Fruit fly (Drosophila melanogaster) whole organism, embryonic: Measurements from ENCODE around the gene SP1173.
A peak's percentile ranks its signal among the peaks of the same experiment; 100 is the strongest.

ENCODE experiments used
- Bgb ChIP-seq: fragments of 200-800 bp; sonication (Bioruptor generic); IDR thresholded peaks from 2 replicates; pipeline ENCODE4 v1.3.6; 2022; ENCODE audit warnings: missing biosample characterization, missing genetic modification characterization; ENCODE audit not compliant: partially characterized antibody
- CG10565 ChIP-seq: fragments of 200-800 bp; sonication (Bioruptor generic); optimal IDR thresholded peaks from 3 replicates; lab custom pipeline; 2016; ENCODE audit warnings: missing biosample characterization, mild to moderate bottlenecking, missing genetic modification characterization
- CG12391 ChIP-seq: fragments of 200-800 bp; sonication (Bioruptor generic); optimal IDR thresholded peaks from 3 replicates; lab custom pipeline; 2018; ENCODE audit warnings: missing biosample characterization, mild to moderate bottlenecking, missing genetic modification characterization, moderate library complexity
- CG12769 ChIP-seq: fragments of 200-800 bp; sonication (Bioruptor generic); optimal IDR thresholded peaks from 2 replicates; lab custom pipeline; 2019; ENCODE audit warnings: missing biosample characterization, mild to moderate bottlenecking, missing genetic modification characterization, moderate library complexity
- CG15479 ChIP-seq: fragments of 200-800 bp; sonication (Bioruptor generic); optimal IDR thresholded peaks from 3 replicates; lab custom pipeline; 2019; ENCODE audit warnings: missing biosample characterization, mild to moderate bottlenecking, missing genetic modification characterization, moderate library complexity
- CG17385 ChIP-seq: fragments of 200-800 bp; sonication (Bioruptor generic); optimal IDR thresholded peaks from 3 replicates; lab custom pipeline; 2018; ENCODE audit warnings: missing biosample characterization, mild to moderate bottlenecking, missing genetic modification characterization
- CG17612 ChIP-seq: fragments of 200-800 bp; sonication (Bioruptor generic); IDR thresholded peaks from 2 replicates; pipeline ENCODE4 v1.3.6; 2022; ENCODE audit warnings: missing biosample characterization, missing genetic modification characterization
- CG2712 ChIP-seq: fragments of 200-800 bp; optimal IDR thresholded peaks from 3 replicates; lab custom pipeline; 2019; ENCODE audit warnings: missing biosample characterization, mild to moderate bottlenecking, missing genetic modification characterization, moderate library complexity
- CG31441 ChIP-seq: fragments of 200-800 bp; sonication (Bioruptor generic); IDR thresholded peaks from 2 replicates; pipeline ENCODE4 v1.3.6; 2022; ENCODE audit warnings: missing biosample characterization, missing genetic modification characterization
- CG32767 ChIP-seq: fragments of 200-800 bp; sonication (Bioruptor generic); IDR thresholded peaks from 2 replicates; pipeline ENCODE4 v1.3.6; 2022; ENCODE audit warnings: missing biosample characterization, missing genetic modification characterization
- CG34376 ChIP-seq: fragments of 200-800 bp; sonication (Bioruptor generic); optimal IDR thresholded peaks from 2 replicates; lab custom pipeline; 2018; ENCODE audit warnings: missing biosample characterization, mild to moderate bottlenecking, missing genetic modification characterization
- CG4360 ChIP-seq: fragments of 200-800 bp; sonication (Bioruptor generic); IDR thresholded peaks from 2 replicates; pipeline ENCODE4 v1.3.6; 2022; ENCODE audit warnings: missing biosample characterization, missing genetic modification characterization
- CG5180 ChIP-seq: fragments of 200-800 bp; sonication (Bioruptor generic); optimal IDR thresholded peaks from 3 replicates; lab custom pipeline; 2017; ENCODE audit warnings: missing biosample characterization, missing genetic modification characterization, mild to moderate bottlenecking, moderate library complexity, missing genetic modification reagents
- CG6791 ChIP-seq: fragments of 200-800 bp; sonication (Bioruptor generic); IDR thresholded peaks from 3 replicates; pipeline ENCODE4 v1.3.6; 2022; ENCODE audit warnings: missing biosample characterization, missing genetic modification characterization; ENCODE audit not compliant: partially characterized antibody
- CG6813 ChIP-seq: fragments of 200-800 bp; sonication (Bioruptor generic); optimal IDR thresholded peaks from 2 replicates; lab custom pipeline; 2017; ENCODE audit warnings: missing biosample characterization, missing genetic modification characterization, mild to moderate bottlenecking, moderate library complexity, missing genetic modification reagents
- CG7271 ChIP-seq: fragments of 200-800 bp; sonication (Bioruptor generic); optimal IDR thresholded peaks from 2 replicates; lab custom pipeline; 2018; ENCODE audit warnings: missing biosample characterization, mild to moderate bottlenecking, missing genetic modification characterization, moderate library complexity
- CG7786 ChIP-seq: fragments of 200-800 bp; sonication (Bioruptor generic); optimal IDR thresholded peaks from 2 replicates; lab custom pipeline; 2016; ENCODE audit warnings: missing biosample characterization, missing genetic modification characterization
- CG9817 ChIP-seq: fragments of 200-800 bp; sonication (Bioruptor generic); optimal IDR thresholded peaks from 2 replicates; lab custom pipeline; 2018; ENCODE audit warnings: missing biosample characterization, mild to moderate bottlenecking, missing genetic modification characterization, moderate library complexity
- CG9876 ChIP-seq: fragments of 200-800 bp; sonication (Bioruptor generic); optimal IDR thresholded peaks from 2 replicates; lab custom pipeline; 2016; ENCODE audit warnings: missing biosample characterization, missing genetic modification characterization
- Camta ChIP-seq: fragments of 200-800 bp; sonication (Bioruptor generic); optimal IDR thresholded peaks from 2 replicates; lab custom pipeline; 2016; ENCODE audit warnings: missing biosample characterization, missing genetic modification characterization
- D19B ChIP-seq: fragments of 200-800 bp; sonication (Bioruptor generic); optimal IDR thresholded peaks from 2 replicates; lab custom pipeline; 2017; ENCODE audit warnings: missing biosample characterization, mild to moderate bottlenecking, missing genetic modification characterization
- Dek ChIP-seq: fragments of 200-800 bp; sonication (Bioruptor generic); optimal IDR thresholded peaks from 3 replicates; lab custom pipeline; 2019; ENCODE audit warnings: missing biosample characterization, mild to moderate bottlenecking, missing genetic modification characterization, moderate library complexity
- Dp ChIP-seq: fragments of 200-800 bp; sonication (Bioruptor generic); optimal IDR thresholded peaks from 2 replicates; lab custom pipeline; 2018; ENCODE audit warnings: missing biosample characterization, mild to moderate bottlenecking, missing genetic modification characterization, moderate library complexity
- H2.0 ChIP-seq: fragments of 200-800 bp; sonication (Bioruptor generic); IDR thresholded peaks from 2 replicates; pipeline ENCODE4 v1.3.6; 2022; ENCODE audit warnings: missing biosample characterization, missing genetic modification characterization
- HmgD ChIP-seq: fragments of 200-800 bp; sonication (Bioruptor generic); optimal IDR thresholded peaks from 3 replicates; lab custom pipeline; 2016; ENCODE audit warnings: missing biosample characterization, missing genetic modification characterization
- Meics ChIP-seq: fragments of 200-800 bp; sonication (Bioruptor generic); optimal IDR thresholded peaks from 2 replicates; lab custom pipeline; 2017; ENCODE audit warnings: missing biosample characterization, mild to moderate bottlenecking, missing genetic modification characterization
- Mes4 ChIP-seq: fragments of 200-800 bp; sonication (Bioruptor generic); optimal IDR thresholded peaks from 2 replicates; lab custom pipeline; 2016; ENCODE audit warnings: missing biosample characterization, missing genetic modification characterization
- Myb ChIP-seq: fragments of 200-800 bp; sonication (Bioruptor generic); optimal IDR thresholded peaks from 2 replicates; lab custom pipeline; 2016; ENCODE audit warnings: missing biosample characterization, missing genetic modification characterization
- Opbp ChIP-seq: fragments of 200-800 bp; sonication (Bioruptor generic); IDR thresholded peaks from 3 replicates; pipeline ENCODE4 v1.3.6; 2022; ENCODE audit warnings: missing biosample characterization, missing genetic modification characterization; ENCODE audit not compliant: partially characterized antibody
- Sox102F ChIP-seq: fragments of 200-800 bp; sonication (Bioruptor generic); optimal IDR thresholded peaks from 2 replicates; lab custom pipeline; 2018; ENCODE audit warnings: missing biosample characterization, mild to moderate bottlenecking, missing genetic modification characterization, moderate library complexity
- Sry-δ ChIP-seq: fragments of 200-800 bp; sonication (Bioruptor generic); optimal IDR thresholded peaks from 2 replicates; lab custom pipeline; 2016; ENCODE audit warnings: missing biosample characterization, missing genetic modification characterization
- Trl ChIP-seq, 3 experiments: fragments of >200 bp in 2 of 3; fragments of 200-800 bp in 1 of 3; sonication (Bioruptor generic) in 1 of 3; optimal IDR thresholded peaks; 2 replicates in 1 of 3; 3 replicates in 2 of 3; lab custom pipeline; 2016 to 2017; ENCODE audit warnings: missing biosample characterization in 1 of 3, missing genetic modification characterization in 1 of 3
- YL-1 ChIP-seq: fragments of 200-800 bp; sonication (Bioruptor generic); optimal IDR thresholded peaks from 3 replicates; lab custom pipeline; 2017; ENCODE audit warnings: missing biosample characterization, mild to moderate bottlenecking, missing genetic modification characterization
- ato ChIP-seq: fragments of 200-800 bp; sonication (Bioruptor generic); IDR thresholded peaks from 2 replicates; pipeline ENCODE4 v1.3.6; 2022; ENCODE audit warnings: missing biosample characterization, missing genetic modification characterization; ENCODE audit not compliant: partially characterized antibody
- br ChIP-seq: fragments of >200 bp; optimal IDR thresholded peaks from 2 replicates; lab custom pipeline; 2017
- ewg ChIP-seq: fragments of 200-800 bp; sonication (Bioruptor generic); optimal IDR thresholded peaks from 3 replicates; lab custom pipeline; 2017; ENCODE audit warnings: mild to moderate bottlenecking, missing biosample characterization, missing genetic modification reagents, missing genetic modification characterization
- exex ChIP-seq: fragments of 200-800 bp; sonication (Bioruptor generic); optimal IDR thresholded peaks from 4 replicates; lab custom pipeline; 2018; ENCODE audit warnings: missing biosample characterization, mild to moderate bottlenecking, missing genetic modification characterization, moderate library complexity
- gsb ChIP-seq: fragments of 200-800 bp; sonication (Bioruptor generic); IDR thresholded peaks from 2 replicates; pipeline ENCODE4 v1.3.6; 2022; ENCODE audit warnings: missing biosample characterization, missing genetic modification characterization
- luna ChIP-seq: fragments of 200-800 bp; sonication (Bioruptor generic); optimal IDR thresholded peaks from 2 replicates; lab custom pipeline; 2016; ENCODE audit warnings: missing biosample characterization, missing genetic modification characterization
- maf-S ChIP-seq: fragments of 200-800 bp; sonication (Bioruptor generic); optimal IDR thresholded peaks from 2 replicates; lab custom pipeline; 2016; ENCODE audit warnings: missing biosample characterization, missing genetic modification characterization
- mam ChIP-seq: fragments of 200-800 bp; sonication (Bioruptor generic); optimal IDR thresholded peaks from 3 replicates; lab custom pipeline; 2016; ENCODE audit warnings: missing biosample characterization, missing genetic modification characterization
- nerfin-2 ChIP-seq: fragments of 200-800 bp; sonication (Bioruptor generic); IDR thresholded peaks from 2 replicates; pipeline ENCODE4 v1.3.6; 2022; ENCODE audit warnings: missing biosample characterization, missing genetic modification characterization; ENCODE audit not compliant: partially characterized antibody
- p53 ChIP-seq: fragments of 200-800 bp; sonication (Bioruptor generic); optimal IDR thresholded peaks from 2 replicates; lab custom pipeline; 2016; ENCODE audit warnings: missing biosample characterization, missing genetic modification characterization
- schlank ChIP-seq: fragments of 200-800 bp; sonication (Bioruptor generic); optimal IDR thresholded peaks from 2 replicates; lab custom pipeline; 2018; ENCODE audit warnings: missing biosample characterization, mild to moderate bottlenecking, missing genetic modification characterization
- tll ChIP-seq, 2 experiments: fragments of 200-800 bp in 1 of 2; fragments of >200 bp in 1 of 2; sonication (Bioruptor generic) in 1 of 2; optimal IDR thresholded peaks; 2 replicates each; lab custom pipeline; 2017 to 2019; ENCODE audit warnings: missing biosample characterization in 2 of 2, missing genetic modification characterization in 2 of 2, mild to moderate bottlenecking in 1 of 2, moderate library complexity in 1 of 2
- trem ChIP-seq: fragments of 200-800 bp; optimal IDR thresholded peaks from 3 replicates; lab custom pipeline; 2019; ENCODE audit warnings: missing biosample characterization, mild to moderate bottlenecking, missing genetic modification characterization, moderate library complexity
- unc-4 ChIP-seq: fragments of 200-800 bp; sonication (Bioruptor generic); IDR thresholded peaks from 2 replicates; pipeline ENCODE4 v1.3.6; 2022; ENCODE audit warnings: missing biosample characterization, missing genetic modification characterization; ENCODE audit not compliant: partially characterized antibody

The SP1173 gene

dm6 chr3L:6747127-6747526, 43.8 kb upstream of the SP1173 start (continued):
- TF ChIP-seq Camta (GFP tag; lab: Kevin White, UChicago) (peak; percentile 3), nerfin-2 (GFP tag; lab: Robert Waterston, UW) (peak; percentile 41; the same call in 1 of the 2 replicates), Opbp (GFP tag; lab: Robert Waterston, UW) (peak; percentile 73), unc-4 (GFP tag; lab: Robert Waterston, UW) (0 out of 2 replicates have a peak, but pooled peaks have one; percentile 25), CG9876 (GFP tag; lab: Kevin White, UChicago) (no peak), ewg (GFP tag; lab: Kevin White, UChicago) (peak; percentile 66), CG32767 (GFP tag; lab: Robert Waterston, UW) (no peak; the same call in 1 of the 2 replicates), CG12769 (tag; lab: Kevin White, UChicago) (no peak), HmgD (GFP tag; lab: Kevin White, UChicago) (peak; percentile 20), CG10565 (GFP tag; lab: Kevin White, UChicago) (no peak), schlank (no peak), CG6813 (GFP tag; lab: Kevin White, UChicago) (peak; percentile 21), CG2712 (tag; lab: Kevin White, UChicago) (peak; percentile 66), CG17385 (GFP tag; lab: Kevin White, UChicago) (peak; percentile 97), Myb (peak; percentile 16), Sox102F (GFP tag; lab: Kevin White, UChicago) (no peak), Mes4 (no peak), trem (tag; lab: Kevin White, UChicago) (peak; percentile 56), CG17612 (GFP tag; lab: Robert Waterston, UW) (no peak), Dp (GFP tag; lab: Kevin White, UChicago) (peak; percentile 7), CG7271 (tag; lab: Kevin White, UChicago) (no peak), maf-S (GFP tag; lab: Kevin White, UChicago) (no peak), gsb (GFP tag; lab: Robert Waterston, UW) (peak; percentile 48), Trl (optimal IDR thresholded peaks at IDR 0.05; lab: Kevin White, UChicago) (no peak), Trl (GFP tag; optimal IDR thresholded peaks at IDR 0.05; lab: Kevin White, UChicago) (peak; percentile 62), H2.0 (no peak), YL-1 (peak; percentile 97), Bgb (GFP tag; lab: Robert Waterston, UW) (peak; percentile 58; the same call in 1 of the 2 replicates), CG9817 (tag; lab: Kevin White, UChicago) (peak; percentile 42)

- TF ChIP-seq p53 = peak; percentile 7
- TF ChIP-seq Myb = no peak
- TF ChIP-seq tll (GFP tag; optimal IDR thresholded peaks at IDR 0.05; lab: Kevin White, UChicago) = peak in 1 of 2 experiments; percentile 48
- TF ChIP-seq CG15479 (GFP tag; lab: Kevin White, UChicago) = peak; percentile 72
- no peak for TF ChIP-seq CG7786 (GFP tag; lab: Kevin White, UChicago)
- TF ChIP-seq exex (tag; lab: Kevin White, UChicago) = no peak
- TF ChIP-seq CG4360 (GFP tag; lab: Robert Waterston, UW) = peak; percentile 82
- no peak for TF ChIP-seq mam
- TF ChIP-seq CG12391 = peak; percentile 49
- peak; percentile 29; the same call in 1 of the 3 replicates for TF ChIP-seq CG6791 (GFP tag; lab: Robert Waterston, UW)
- TF ChIP-seq br (lab: Kevin White, UChicago) = no peak
- peak; percentile 23 for TF ChIP-seq CG34376 (GFP tag; lab: Kevin White, UChicago)
- TF ChIP-seq Meics (GFP tag; lab: Kevin White, UChicago) = peak; percentile 56
- peak; percentile 66 for TF ChIP-seq Sry-δ (GFP tag; lab: Kevin White, UChicago)
- no peak for TF ChIP-seq luna
- no peak for TF ChIP-seq CG5180 (GFP tag; lab: Kevin White, UChicago)
- no peak for TF ChIP-seq D19B (GFP tag; lab: Kevin White, UChicago)
- peak; percentile 54; the same call in 1 of the 2 replicates for TF ChIP-seq CG31441 (GFP tag; lab: Robert Waterston, UW)
- no peak for TF ChIP-seq Dek
- peak; percentile 50 for TF ChIP-seq CG17385 (GFP tag; lab: Kevin White, UChicago)
- TF ChIP-seq ato (GFP tag; lab: Robert Waterston, UW) = peak; percentile 39; the same call in 1 of the 2 replicates
Observed at dm6 chr3L:6743346-6744165, 40.2 kb upstream of the SP1173 start.
